Fruit fly (Drosophila melanogaster) whole organism, embryonic: ENCODE measurements around the gene CG5181.
A peak's percentile ranks its signal among the peaks of the same experiment; 100 is the strongest.

Experiments used
- Antp ChIP-seq: fragments of 200-800 bp; sonication (Bioruptor generic); optimal IDR thresholded peaks from 3 replicates; lab custom pipeline; 2016; ENCODE audit warnings: missing biosample characterization, missing genetic modification characterization
- Bteb2 ChIP-seq: fragments of 200-800 bp; sonication (Bioruptor generic); optimal IDR thresholded peaks from 2 replicates; lab custom pipeline; 2016; ENCODE audit warnings: missing biosample characterization, missing genetic modification characterization
- C15 ChIP-seq: fragments of 200-800 bp; sonication (Bioruptor generic); IDR thresholded peaks from 3 replicates; pipeline ENCODE4 v1.3.6; 2022; ENCODE audit warnings: missing biosample characterization, missing genetic modification characterization
- CG10565 ChIP-seq: fragments of 200-800 bp; sonication (Bioruptor generic); optimal IDR thresholded peaks from 3 replicates; lab custom pipeline; 2016; ENCODE audit warnings: missing biosample characterization, mild to moderate bottlenecking, missing genetic modification characterization
- CG11085 ChIP-seq: fragments of 200-800 bp; sonication (Bioruptor generic); IDR thresholded peaks from 2 replicates; pipeline ENCODE4 v1.3.6; 2022; ENCODE audit warnings: missing biosample characterization, missing genetic modification characterization
- CG12104 ChIP-seq: fragments of 200-800 bp; sonication (Bioruptor generic); optimal IDR thresholded peaks from 3 replicates; lab custom pipeline; 2016; ENCODE audit warnings: missing biosample characterization, missing genetic modification characterization
- CG13894 ChIP-seq: fragments of 200-800 bp; sonication (Bioruptor generic); optimal IDR thresholded peaks from 3 replicates; lab custom pipeline; 2018; ENCODE audit warnings: missing biosample characterization, mild to moderate bottlenecking, missing genetic modification characterization, moderate library complexity
- CG14050 ChIP-seq: fragments of 200-800 bp; sonication (Bioruptor generic); IDR thresholded peaks from 3 replicates; pipeline ENCODE4 v1.3.6; 2022; ENCODE audit warnings: missing biosample characterization, missing genetic modification characterization
- CG1603 ChIP-seq: fragments of 200-800 bp; sonication (Bioruptor generic); optimal IDR thresholded peaks from 2 replicates; lab custom pipeline; 2019; ENCODE audit warnings: missing biosample characterization, mild to moderate bottlenecking, missing genetic modification characterization, moderate library complexity
- CG16813 ChIP-seq: fragments of 200-800 bp; sonication (Bioruptor generic); IDR thresholded peaks from 3 replicates; pipeline ENCODE4 v1.3.6; 2022; ENCODE audit warnings: missing biosample characterization, missing genetic modification characterization; ENCODE audit not compliant: partially characterized antibody
- CG17385 ChIP-seq: fragments of 200-800 bp; sonication (Bioruptor generic); optimal IDR thresholded peaks from 3 replicates; lab custom pipeline; 2018; ENCODE audit warnings: missing biosample characterization, mild to moderate bottlenecking, missing genetic modification characterization
- CG17912 ChIP-seq: fragments of 200-800 bp; sonication (Bioruptor generic); optimal IDR thresholded peaks from 2 replicates; lab custom pipeline; 2018; ENCODE audit warnings: missing biosample characterization, mild to moderate bottlenecking, missing genetic modification characterization
- CG32532 ChIP-seq: fragments of 200-800 bp; sonication (Bioruptor generic); IDR thresholded peaks from 2 replicates; pipeline ENCODE4 v1.3.6; 2022; ENCODE audit warnings: missing biosample characterization, missing genetic modification characterization
- CG3995 ChIP-seq: fragments of 200-800 bp; sonication (Bioruptor generic); optimal IDR thresholded peaks from 3 replicates; lab custom pipeline; 2016; ENCODE audit warnings: missing biosample characterization, missing genetic modification characterization
- CG4328 ChIP-seq: fragments of 200-800 bp; sonication (Bioruptor generic); optimal IDR thresholded peaks from 3 replicates; lab custom pipeline; 2017; ENCODE audit warnings: missing biosample characterization, missing genetic modification reagents, missing genetic modification characterization
- CG4730 ChIP-seq: fragments of 200-800 bp; sonication (Bioruptor generic); IDR thresholded peaks from 2 replicates; pipeline ENCODE4 v1.3.6; 2022; ENCODE audit warnings: missing biosample characterization, missing genetic modification characterization
- CG6854 ChIP-seq: fragments of 200-800 bp; sonication (Bioruptor generic); optimal IDR thresholded peaks from 3 replicates; lab custom pipeline; 2017; ENCODE audit warnings: missing biosample characterization, mild to moderate bottlenecking, missing genetic modification characterization
- CG7928 ChIP-seq: fragments of 200-800 bp; sonication (Bioruptor generic); optimal IDR thresholded peaks from 2 replicates; lab custom pipeline; 2017; ENCODE audit warnings: missing biosample characterization, mild to moderate bottlenecking, missing genetic modification characterization
- CG8281 ChIP-seq: fragments of 200-800 bp; sonication (Bioruptor generic); optimal IDR thresholded peaks from 2 replicates; lab custom pipeline; 2018; ENCODE audit warnings: missing biosample characterization, mild to moderate bottlenecking, missing genetic modification characterization, moderate library complexity
- CG8924 ChIP-seq: fragments of 200-800 bp; optimal IDR thresholded peaks from 3 replicates; lab custom pipeline; 2019; ENCODE audit warnings: missing biosample characterization, mild to moderate bottlenecking, missing genetic modification characterization, moderate library complexity
- CG9727 ChIP-seq: fragments of 200-800 bp; sonication (Bioruptor generic); optimal IDR thresholded peaks from 3 replicates; lab custom pipeline; 2017; ENCODE audit warnings: missing biosample characterization, mild to moderate bottlenecking, missing genetic modification characterization
- Chrac-16 ChIP-seq: fragments of 200-800 bp; sonication (Bioruptor generic); optimal IDR thresholded peaks from 3 replicates; lab custom pipeline; 2016; ENCODE audit warnings: missing biosample characterization, missing genetic modification characterization
- CkIIα-i1 ChIP-seq: fragments of 200-800 bp; sonication (Bioruptor generic); IDR thresholded peaks from 2 replicates; pipeline ENCODE4 v1.3.6; 2022; ENCODE audit warnings: missing biosample characterization, missing genetic modification characterization
- D19B ChIP-seq: fragments of 200-800 bp; sonication (Bioruptor generic); optimal IDR thresholded peaks from 2 replicates; lab custom pipeline; 2017; ENCODE audit warnings: missing biosample characterization, mild to moderate bottlenecking, missing genetic modification characterization
- Gug ChIP-seq: fragments of 200-800 bp; sonication (Bioruptor generic); IDR thresholded peaks from 4 replicates; pipeline ENCODE4 v1.3.6; 2022; ENCODE audit warnings: missing biosample characterization, missing genetic modification characterization
- Lhr ChIP-seq: fragments of 200-800 bp; sonication (Bioruptor generic); optimal IDR thresholded peaks from 3 replicates; lab custom pipeline; 2017; ENCODE audit warnings: mild to moderate bottlenecking, missing biosample characterization, missing genetic modification reagents, missing genetic modification characterization
- MESR4 ChIP-seq: fragments of 200-800 bp; sonication (Bioruptor generic); optimal IDR thresholded peaks from 2 replicates; lab custom pipeline; 2018; ENCODE audit warnings: missing biosample characterization, mild to moderate bottlenecking, missing genetic modification characterization, moderate library complexity
- Meics ChIP-seq: fragments of 200-800 bp; sonication (Bioruptor generic); optimal IDR thresholded peaks from 2 replicates; lab custom pipeline; 2017; ENCODE audit warnings: missing biosample characterization, mild to moderate bottlenecking, missing genetic modification characterization
- NC2β ChIP-seq: fragments of 200-800 bp; sonication (Bioruptor generic); optimal IDR thresholded peaks from 2 replicates; lab custom pipeline; 2016; ENCODE audit warnings: missing biosample characterization, missing genetic modification characterization
- PHDP ChIP-seq: fragments of 200-800 bp; sonication (Bioruptor generic); optimal IDR thresholded peaks from 3 replicates; lab custom pipeline; 2018; ENCODE audit warnings: missing biosample characterization, mild to moderate bottlenecking, missing genetic modification characterization, moderate library complexity
- Scr ChIP-seq: fragments of 200-800 bp; sonication (Bioruptor generic); IDR thresholded peaks from 2 replicates; pipeline ENCODE4 v1.3.6; 2022; ENCODE audit warnings: missing biosample characterization, missing genetic modification characterization; ENCODE audit not compliant: partially characterized antibody
- ato ChIP-seq: fragments of 200-800 bp; sonication (Bioruptor generic); IDR thresholded peaks from 2 replicates; pipeline ENCODE4 v1.3.6; 2022; ENCODE audit warnings: missing biosample characterization, missing genetic modification characterization; ENCODE audit not compliant: partially characterized antibody
- az2 ChIP-seq: fragments of 200-800 bp; sonication (Bioruptor generic); optimal IDR thresholded peaks from 3 replicates; lab custom pipeline; 2016; ENCODE audit warnings: missing biosample characterization, missing genetic modification characterization
- btn ChIP-seq: fragments of 200-800 bp; sonication (Bioruptor generic); optimal IDR thresholded peaks from 2 replicates; lab custom pipeline; 2016; ENCODE audit warnings: missing biosample characterization, missing genetic modification characterization
- ci ChIP-seq: fragments of 200-800 bp; sonication (Bioruptor generic); IDR thresholded peaks from 3 replicates; pipeline ENCODE4 v1.3.6; 2022; ENCODE audit warnings: missing biosample characterization, missing genetic modification characterization
- croc ChIP-seq: fragments of 200-800 bp; sonication (Bioruptor generic); conservative IDR thresholded peaks from 3 replicates; pipeline ENCODE4 v1.3.6; 2022; ENCODE audit warnings: missing biosample characterization, missing genetic modification characterization
- ems ChIP-seq: fragments of 200-800 bp; sonication (Bioruptor generic); optimal IDR thresholded peaks from 3 replicates; lab custom pipeline; 2016; ENCODE audit warnings: missing biosample characterization, missing genetic modification characterization
- eve ChIP-seq, 2 experiments: fragments of >200 bp; optimal IDR thresholded peaks; 2 replicates each; lab custom pipeline; 2017; ENCODE audit warnings: missing biosample characterization in 2 of 2, missing genetic modification characterization in 2 of 2
- fd96Cb ChIP-seq: fragments of 200-800 bp; sonication (Bioruptor generic); optimal IDR thresholded peaks from 2 replicates; lab custom pipeline; 2018; ENCODE audit warnings: missing biosample characterization, mild to moderate bottlenecking, missing genetic modification characterization, moderate library complexity
- hbn ChIP-seq: fragments of 200-800 bp; sonication (Bioruptor generic); IDR thresholded peaks from 2 replicates; pipeline ENCODE4 v1.3.6; 2022; ENCODE audit warnings: missing biosample characterization, missing genetic modification characterization; ENCODE audit not compliant: partially characterized antibody
- jigr1 ChIP-seq: fragments of 200-800 bp; sonication (Bioruptor generic); IDR thresholded peaks from 3 replicates; pipeline ENCODE4 v1.3.6; 2022; ENCODE audit warnings: missing biosample characterization, missing genetic modification characterization
- kay ChIP-seq: fragments of 200-800 bp; sonication (Bioruptor generic); optimal IDR thresholded peaks from 2 replicates; lab custom pipeline; 2016; ENCODE audit warnings: missing biosample characterization, missing genetic modification characterization
- rib ChIP-seq: fragments of 200-800 bp; sonication (Bioruptor generic); IDR thresholded peaks from 2 replicates; pipeline ENCODE4 v1.3.6; 2022; ENCODE audit warnings: missing biosample characterization, missing genetic modification characterization
- sens ChIP-seq: fragments of 200-800 bp; sonication (Bioruptor generic); peaks from one replicate; lab custom pipeline; 2016; ENCODE audit warnings: missing biosample characterization, missing genetic modification characterization
- shn ChIP-seq: fragments of 200-800 bp; sonication (Bioruptor generic); optimal IDR thresholded peaks from 3 replicates; lab custom pipeline; 2016; ENCODE audit warnings: missing biosample characterization, missing genetic modification characterization
- sug ChIP-seq: fragments of 200-800 bp; optimal IDR thresholded peaks from 2 replicates; lab custom pipeline; 2019; ENCODE audit warnings: missing biosample characterization, mild to moderate bottlenecking, missing genetic modification characterization, moderate library complexity
- unc-4 ChIP-seq: fragments of 200-800 bp; sonication (Bioruptor generic); IDR thresholded peaks from 2 replicates; pipeline ENCODE4 v1.3.6; 2022; ENCODE audit warnings: missing biosample characterization, missing genetic modification characterization; ENCODE audit not compliant: partially characterized antibody
- usp ChIP-seq: fragments of >200 bp; optimal IDR thresholded peaks from 2 replicates; lab custom pipeline; 2017; ENCODE audit warnings: missing biosample characterization, missing genetic modification characterization
- vfl ChIP-seq: fragments of 200-800 bp; sonication (Bioruptor generic); optimal IDR thresholded peaks from 2 replicates; lab custom pipeline; 2016; ENCODE audit warnings: missing biosample characterization, missing genetic modification characterization
- zen ChIP-seq: fragments of 200-800 bp; sonication (Bioruptor generic); optimal IDR thresholded peaks from 3 replicates; lab custom pipeline; 2018; ENCODE audit warnings: missing biosample characterization, mild to moderate bottlenecking, missing genetic modification characterization, moderate library complexity

Gene CG5181

DNA sequence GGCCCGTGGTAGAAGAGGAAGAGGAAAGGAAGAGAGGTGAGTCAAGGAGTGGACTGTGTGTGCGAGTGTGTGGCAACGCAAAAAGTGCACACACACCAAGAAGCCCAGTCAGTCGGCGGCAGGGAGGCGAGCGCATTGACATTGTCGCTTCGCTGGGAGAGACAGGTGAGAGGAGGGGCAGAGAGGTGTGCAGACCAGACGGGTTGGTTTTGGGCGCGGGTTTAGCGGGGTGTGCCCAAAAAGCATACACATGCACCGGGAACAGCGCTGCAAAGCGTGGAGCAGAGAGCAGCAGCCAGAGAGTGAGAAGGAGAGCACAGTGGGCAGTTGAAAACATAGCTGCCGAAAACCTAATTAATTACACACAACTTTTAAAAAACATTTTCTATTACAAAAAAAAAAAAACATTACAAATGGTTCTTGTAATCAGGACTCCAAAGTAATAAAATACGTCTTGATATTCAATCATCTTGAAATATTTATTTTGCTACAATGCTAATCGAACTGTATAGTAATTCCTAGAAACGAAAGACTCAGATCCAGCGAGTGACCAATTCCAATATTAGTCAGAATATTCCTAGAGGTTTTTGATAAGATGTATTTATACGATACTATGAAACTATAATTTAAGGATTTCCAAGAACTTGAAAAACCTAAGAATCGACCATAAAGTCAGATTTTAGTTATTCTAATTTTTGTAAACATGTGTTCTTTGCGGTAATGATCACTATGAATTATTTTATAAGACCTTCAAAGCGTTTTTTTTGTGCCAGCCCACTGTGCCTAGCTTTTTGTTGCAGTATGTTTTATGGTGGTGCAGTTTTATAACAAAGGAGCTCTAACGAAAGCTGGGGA lies 13.0 kb upstream of the CG5181 start (continued):
- no peak for TF ChIP-seq usp (GFP tag; lab: Kevin White, UChicago)
- TF ChIP-seq ci (GFP tag; lab: Robert Waterston, UW): peak; percentile 58; the same call in 1 of the 3 replicates
- no peak for TF ChIP-seq btn (GFP tag; lab: Kevin White, UChicago)
- TF ChIP-seq CG4328 (GFP tag; lab: Kevin White, UChicago): no peak
- TF ChIP-seq CG14050 (GFP tag; lab: Robert Waterston, UW): no peak
- TF ChIP-seq CG8924 (tag; lab: Kevin White, UChicago): no peak
- no peak for TF ChIP-seq Antp (GFP tag; lab: Kevin White, UChicago)
- no peak for TF ChIP-seq CG17912 (GFP tag; lab: Kevin White, UChicago)
- TF ChIP-seq kay (GFP tag; lab: Kevin White, UChicago): no peak
- peak; percentile 78 for TF ChIP-seq sens (GFP tag; lab: Kevin White, UChicago)
- no peak for TF ChIP-seq jigr1 (GFP tag; lab: Robert Waterston, UW)
- TF ChIP-seq MESR4: no peak
- no peak for TF ChIP-seq CG6854 (GFP tag; lab: Kevin White, UChicago)
- no peak for TF ChIP-seq D19B (GFP tag; lab: Kevin White, UChicago)
- no peak for TF ChIP-seq CG12104 (GFP tag; lab: Kevin White, UChicago)
- TF ChIP-seq CG16813 (GFP tag; lab: Robert Waterston, UW): no peak
- no peak for TF ChIP-seq CG1603 (tag; lab: Kevin White, UChicago)
- TF ChIP-seq croc (GFP tag; lab: Robert Waterston, UW): no peak
- no peak for TF ChIP-seq Scr (GFP tag; lab: Robert Waterston, UW)
- no peak for TF ChIP-seq CG3995 (GFP tag; lab: Kevin White, UChicago)
- no peak for TF ChIP-seq CG17385 (GFP tag; lab: Kevin White, UChicago)
- TF ChIP-seq CG7928 (GFP tag; lab: Kevin White, UChicago): no peak
- no peak for TF ChIP-seq ato (GFP tag; lab: Robert Waterston, UW)
- TF ChIP-seq Meics (GFP tag; lab: Kevin White, UChicago): no peak
- no peak for TF ChIP-seq fd96Cb (tag; lab: Kevin White, UChicago)
- TF ChIP-seq CG9727 (GFP tag; lab: Kevin White, UChicago): no peak
- no peak for TF ChIP-seq CG8281 (tag; lab: Kevin White, UChicago)
- TF ChIP-seq CG32532 (GFP tag; lab: Robert Waterston, UW): no peak
- TF ChIP-seq vfl: no peak
- no peak for TF ChIP-seq Bteb2 (GFP tag; lab: Kevin White, UChicago)
- no peak for TF ChIP-seq sug (tag; lab: Kevin White, UChicago)
- no peak for TF ChIP-seq Gug (GFP tag; lab: Robert Waterston, UW)
- no peak for TF ChIP-seq CG11085
- no peak for TF ChIP-seq hbn (GFP tag; lab: Robert Waterston, UW)
- no peak for TF ChIP-seq zen (tag; lab: Kevin White, UChicago)
- TF ChIP-seq eve (GFP tag; optimal IDR thresholded peaks at IDR 0.05; lab: Kevin White, UChicago): peak in 1 of 2 experiments; percentile 80
- no peak for TF ChIP-seq CG4730 (GFP tag; lab: Robert Waterston, UW)
- no peak for TF ChIP-seq CkIIα-i1
- peak; percentile 28; the same call in 1 of the 2 replicates for TF ChIP-seq rib
- TF ChIP-seq ems: no peak
- TF ChIP-seq Lhr (GFP tag; lab: Kevin White, UChicago): no peak
- TF ChIP-seq Chrac-16 (GFP tag; lab: Kevin White, UChicago): no peak
- TF ChIP-seq CG10565 (GFP tag; lab: Kevin White, UChicago): no peak
- TF ChIP-seq CG13894 (tag; lab: Kevin White, UChicago): no peak
- no peak for TF ChIP-seq NC2β (GFP tag; lab: Kevin White, UChicago)
- TF ChIP-seq unc-4 (GFP tag; lab: Robert Waterston, UW): no peak
- no peak for TF ChIP-seq PHDP (tag; lab: Kevin White, UChicago)
- no peak for TF ChIP-seq C15
- TF ChIP-seq shn (GFP tag; lab: Kevin White, UChicago): no peak
- TF ChIP-seq az2 (GFP tag; lab: Kevin White, UChicago): no peak
